Worm (Caenorhabditis elegans) whole organism, late embryonic: ENCODE data around the gene npr-7.

Experiments
- C08G9.2 ChIP-seq: sonication (generic microtip); optimal IDR thresholded peaks from 2 replicates; lab custom pipeline; 2016; ENCODE audit warnings: mild to moderate bottlenecking, missing genetic modification characterization, moderate library complexity, missing compliant biosample characterization
- C38D4.7 ChIP-seq: fragments of 200-800 bp; sonication (Bioruptor generic); optimal IDR thresholded peaks from 2 replicates; lab custom pipeline; 2018; ENCODE audit warnings: mild to moderate bottlenecking, missing genetic modification characterization, moderate library complexity, missing compliant biosample characterization
- F13H6.1 ChIP-seq: sonication (generic microtip); optimal IDR thresholded peaks from 2 replicates; lab custom pipeline; 2016; ENCODE audit warnings: missing genetic modification characterization, missing compliant biosample characterization
- K02D7.2 ChIP-seq: sonication (generic microtip); optimal IDR thresholded peaks from 2 replicates; lab custom pipeline; 2017; ENCODE audit warnings: mild to moderate bottlenecking, missing genetic modification characterization, missing compliant biosample characterization
- T23F11.4 ChIP-seq: fragments of 200-800 bp; sonication (Bioruptor generic); optimal IDR thresholded peaks from 2 replicates; lab custom pipeline; 2018; ENCODE audit warnings: mild to moderate bottlenecking, missing genetic modification characterization, missing compliant biosample characterization
- ahr-1 ChIP-seq: sonication (generic microtip); optimal IDR thresholded peaks from 2 replicates; lab custom pipeline; 2016; ENCODE audit warnings: missing genetic modification characterization, missing compliant biosample characterization
- ama-1 ChIP-seq: fragments of 150-350 bp; optimal IDR thresholded peaks from 2 replicates; lab custom pipeline; 2014
- ceh-14 ChIP-seq: sonication (generic microtip); optimal IDR thresholded peaks from 2 replicates; lab custom pipeline; 2016; ENCODE audit warnings: missing genotype, missing genetic modification characterization, missing compliant biosample characterization
- ceh-18 ChIP-seq: sonication (generic microtip); optimal IDR thresholded peaks from 2 replicates; lab custom pipeline; 2016; ENCODE audit warnings: missing genetic modification characterization, missing compliant biosample characterization
- ceh-19 ChIP-seq: fragments of 200-800 bp; sonication (Bioruptor generic); optimal IDR thresholded peaks from 2 replicates; lab custom pipeline; 2018; ENCODE audit warnings: mild to moderate bottlenecking, missing genetic modification characterization, missing compliant biosample characterization
- ceh-2 ChIP-seq: sonication (generic microtip); optimal IDR thresholded peaks from 2 replicates; lab custom pipeline; 2016; ENCODE audit warnings: missing genotype, missing genetic modification characterization, missing compliant biosample characterization
- ceh-22 ChIP-seq: sonication (generic microtip); optimal IDR thresholded peaks from 2 replicates; lab custom pipeline; 2017; ENCODE audit warnings: missing biosample characterization, missing genetic modification characterization
- ceh-31 ChIP-seq: sonication (generic microtip); optimal IDR thresholded peaks from 2 replicates; lab custom pipeline; 2016; ENCODE audit warnings: missing genetic modification characterization, missing compliant biosample characterization
- ceh-45 ChIP-seq: fragments of 200-800 bp; sonication (Bioruptor generic); IDR thresholded peaks from 2 replicates; pipeline ENCODE4 v1.3.6; 2022; ENCODE audit warnings: missing genetic modification reagents, missing genetic modification characterization, missing compliant biosample characterization
- ceh-6 ChIP-seq: fragments of 200-800 bp; sonication (Bioruptor generic); optimal IDR thresholded peaks from 2 replicates; lab custom pipeline; 2018; ENCODE audit warnings: mild to moderate bottlenecking, missing genetic modification characterization, missing compliant biosample characterization
- ceh-9 ChIP-seq: sonication (generic microtip); optimal IDR thresholded peaks from 2 replicates; lab custom pipeline; 2016; ENCODE audit warnings: mild to moderate bottlenecking, missing genetic modification characterization, inconsistent platforms, missing compliant biosample characterization
- che-1 ChIP-seq: sonication (generic microtip); optimal IDR thresholded peaks from 2 replicates; lab custom pipeline; 2016; ENCODE audit warnings: mild to moderate bottlenecking, missing genetic modification characterization, missing compliant biosample characterization
- dmd-4 ChIP-seq: sonication (generic microtip); optimal IDR thresholded peaks from 2 replicates; lab custom pipeline; 2016; ENCODE audit warnings: borderline replicate concordance, missing genetic modification characterization, missing compliant biosample characterization
- dve-1 ChIP-seq: sonication (generic microtip); optimal IDR thresholded peaks from 2 replicates; lab custom pipeline; 2017; ENCODE audit warnings: antibody characterized with exemption, mild to moderate bottlenecking, missing genetic modification characterization, missing compliant biosample characterization
- elt-4 ChIP-seq: sonication (generic microtip); optimal IDR thresholded peaks from 2 replicates; lab custom pipeline; 2016; ENCODE audit warnings: missing genetic modification characterization, missing compliant biosample characterization
- fkh-10 ChIP-seq: fragments of 150-350 bp; optimal IDR thresholded peaks from 2 replicates; lab custom pipeline; 2014; ENCODE audit warnings: missing biosample characterization, missing genetic modification reagents, missing genetic modification characterization
- gmeb-2 ChIP-seq: sonication (generic microtip); optimal IDR thresholded peaks from 2 replicates; lab custom pipeline; 2016; ENCODE audit warnings: missing genetic modification characterization, inconsistent platforms, missing compliant biosample characterization
- hlh-30 ChIP-seq: sonication (generic microtip); optimal IDR thresholded peaks from 2 replicates; lab custom pipeline; 2017; ENCODE audit warnings: antibody characterized with exemption, missing genetic modification characterization, missing compliant biosample characterization; ENCODE audit not compliant: insufficient read depth
- hlh-6 ChIP-seq: sonication (generic microtip); optimal IDR thresholded peaks from 2 replicates; lab custom pipeline; 2016; ENCODE audit warnings: missing genotype, missing genetic modification characterization, missing compliant biosample characterization
- hlh-8 ChIP-seq: sonication (generic microtip); optimal IDR thresholded peaks from 2 replicates; lab custom pipeline; 2016; ENCODE audit warnings: missing genotype, missing genetic modification characterization, missing compliant biosample characterization
- lin-11 ChIP-seq: fragments of 200-800 bp; sonication (Bioruptor generic); optimal IDR thresholded peaks from 2 replicates; lab custom pipeline; 2018; ENCODE audit warnings: mild to moderate bottlenecking, missing genetic modification characterization, missing compliant biosample characterization
- madf-2 ChIP-seq: sonication (generic microtip); optimal IDR thresholded peaks from 2 replicates; lab custom pipeline; 2017; ENCODE audit warnings: missing genetic modification characterization, missing compliant biosample characterization
- mec-3 ChIP-seq: sonication (generic microtip); optimal IDR thresholded peaks from 2 replicates; lab custom pipeline; 2016; ENCODE audit warnings: borderline replicate concordance, missing genetic modification characterization, missing compliant biosample characterization
- nfya-1 ChIP-seq: sonication (generic microtip); optimal IDR thresholded peaks from 2 replicates; lab custom pipeline; 2017; ENCODE audit warnings: missing genetic modification characterization, mild to moderate bottlenecking, missing compliant biosample characterization, antibody characterized with exemption, moderate library complexity
- nhr-11 ChIP-seq: fragments of 150-350 bp; optimal IDR thresholded peaks from 2 replicates; lab custom pipeline; 2014; ENCODE audit warnings: missing biosample characterization, missing genetic modification characterization
- nhr-232 ChIP-seq: sonication (generic microtip); optimal IDR thresholded peaks from 2 replicates; lab custom pipeline; 2016; ENCODE audit warnings: missing genetic modification characterization, missing compliant biosample characterization
- odd-2 ChIP-seq: sonication (generic microtip); optimal IDR thresholded peaks from 2 replicates; lab custom pipeline; 2017; ENCODE audit warnings: antibody characterized with exemption, mild to moderate bottlenecking, missing genetic modification characterization, missing compliant biosample characterization
- pax-1 ChIP-seq: fragments of 150-350 bp; optimal IDR thresholded peaks from 2 replicates; lab custom pipeline; 2014; ENCODE audit warnings: missing biosample characterization, missing genetic modification characterization
- pha-4 ChIP-seq: fragments of 150-350 bp; optimal IDR thresholded peaks from 2 replicates; lab custom pipeline; 2018; ENCODE audit warnings: missing biosample characterization, missing genetic modification reagents, missing genetic modification characterization
- pqm-1 ChIP-seq: sonication (generic microtip); optimal IDR thresholded peaks from 2 replicates; lab custom pipeline; 2016; ENCODE audit warnings: missing genetic modification characterization, missing compliant biosample characterization
- pros-1 ChIP-seq: fragments of 150-350 bp; optimal IDR thresholded peaks from 2 replicates; lab custom pipeline; 2014; ENCODE audit warnings: missing biosample characterization, missing genetic modification reagents, missing genetic modification characterization
- sdc-2 ChIP-seq: sonication (generic microtip); optimal IDR thresholded peaks from 2 replicates; lab custom pipeline; 2016; ENCODE audit warnings: missing genotype, missing genetic modification characterization, missing compliant biosample characterization
- syd-9 ChIP-seq: sonication (generic microtip); optimal IDR thresholded peaks from 2 replicates; lab custom pipeline; 2016; ENCODE audit warnings: mild to moderate bottlenecking, missing genetic modification characterization, moderate library complexity, missing compliant biosample characterization
- tbx-2 ChIP-seq: sonication (generic microtip); optimal IDR thresholded peaks from 2 replicates; lab custom pipeline; 2016; ENCODE audit warnings: missing genetic modification characterization, missing compliant biosample characterization
- tbx-7 ChIP-seq: sonication (generic microtip); optimal IDR thresholded peaks from 2 replicates; lab custom pipeline; 2016; ENCODE audit warnings: missing genotype, missing genetic modification characterization, missing compliant biosample characterization
- ttx-3 ChIP-seq: sonication (generic microtip); optimal IDR thresholded peaks from 2 replicates; lab custom pipeline; 2016; ENCODE audit warnings: missing genetic modification reagents, missing genetic modification characterization, missing compliant biosample characterization
- unc-3 ChIP-seq, 2 experiments: fragments of 200-800 bp in 1 of 2; sonication (Bioruptor generic) in 1 of 2; sonication (generic microtip) in 1 of 2; conservative IDR thresholded peaks in 1 of 2; optimal IDR thresholded peaks in 1 of 2; 2 replicates each; pipeline versions ENCODE4 v1.3.6 to Lab custom; 2016 to 2022; ENCODE audit warnings: missing compliant biosample characterization in 2 of 2, missing genetic modification characterization in 2 of 2, missing genetic modification reagents in 1 of 2
- unc-42 ChIP-seq: sonication (generic microtip); optimal IDR thresholded peaks from 2 replicates; lab custom pipeline; 2016; ENCODE audit warnings: missing genotype, missing genetic modification characterization, missing compliant biosample characterization
- unc-55 ChIP-seq: sonication (generic microtip); optimal IDR thresholded peaks from 2 replicates; lab custom pipeline; 2017; ENCODE audit warnings: missing biosample characterization, missing genetic modification reagents, missing genetic modification characterization
- unc-86 ChIP-seq: sonication (generic microtip); optimal IDR thresholded peaks from 2 replicates; lab custom pipeline; 2016; ENCODE audit warnings: missing genetic modification characterization, missing compliant biosample characterization
- ztf-16 ChIP-seq: sonication (generic microtip); optimal IDR thresholded peaks from 2 replicates; lab custom pipeline; 2017; ENCODE audit warnings: missing genetic modification characterization, missing compliant biosample characterization

Gene npr-7

ce11 chrX:9300379-9300778 is 18.6 kb downstream of the npr-7 start (continued):
- TF ChIP-seq ceh-2 (no peak), hlh-30 (tag; lab: Kevin White, UChicago) (peak; percentile 26), odd-2 (no peak), syd-9 (tag; lab: Kevin White, UChicago) (no peak), ama-1 (lab: Kevin White, UChicago) (no peak), gmeb-2 (no peak), C38D4.7 (GFP tag; lab: Kevin White, UChicago) (no peak), ttx-3 (tag; lab: Kevin White, UChicago) (no peak), ceh-6 (GFP tag; lab: Kevin White, UChicago) (no peak), hlh-8 (no peak), ceh-14 (tag; lab: Kevin White, UChicago) (no peak), nhr-232 (tag; lab: Kevin White, UChicago) (no peak), unc-42 (tag; lab: Kevin White, UChicago) (no peak), tbx-2 (tag; lab: Kevin White, UChicago) (peak; percentile 17), lin-11 (tag; lab: Kevin White, UChicago) (no peak)

ce11 chrX:9298846-9299245 is 20.1 kb downstream of the npr-7 start, which contains the start of gene B0416.2:
Gene B0416.2 (plus strand): TSS chrX:9299146.
- TF ChIP-seq T23F11.4 (GFP tag; lab: Kevin White, UChicago) = no peak
- TF ChIP-seq tbx-2 (tag; lab: Kevin White, UChicago) = no peak
- no peak for TF ChIP-seq ahr-1 (tag; lab: Kevin White, UChicago)
- no peak for TF ChIP-seq tbx-7 (tag; lab: Kevin White, UChicago)

ce11 chrX:9297834-9298233 is 21.1 kb downstream of the npr-7 start, which contains the start of gene B0416.7:
Gene B0416.7 (minus strand): TSS chrX:9297934.
- TF ChIP-seq ceh-31 (tag; lab: Kevin White, UChicago) (no peak), pros-1 (tag; lab: Kevin White, UChicago) (no peak), pha-4 (tag; lab: Kevin White, UChicago) (no peak), ceh-22 (tag; lab: Kevin White, UChicago) (no peak), ceh-14 (tag; lab: Kevin White, UChicago) (no peak), unc-3 (GFP tag; conservative IDR thresholded peaks at IDR 0.05; lab: Robert Waterston, UW) (no peak), unc-3 (tag; optimal IDR thresholded peaks at IDR 0.05; lab: Kevin White, UChicago) (no peak), fkh-10 (no peak)

ce11 chrX:9296591-9296990 is 22.4 kb downstream of the npr-7 start, which contains the start of gene gly-13:
Gene gly-13 (minus strand): TSS chrX:9296622.
- no peak for TF ChIP-seq unc-3 (GFP tag; conservative IDR thresholded peaks at IDR 0.05; lab: Robert Waterston, UW)
- peak; percentile 42 for TF ChIP-seq unc-3 (tag; optimal IDR thresholded peaks at IDR 0.05; lab: Kevin White, UChicago)
- no peak for TF ChIP-seq ceh-22 (tag; lab: Kevin White, UChicago)
- TF ChIP-seq pax-1 (tag; lab: Kevin White, UChicago) = no peak
- peak; percentile 44 for TF ChIP-seq gmeb-2
- peak; percentile 63 for TF ChIP-seq che-1 (tag; lab: Kevin White, UChicago)
- TF ChIP-seq madf-2 (tag; lab: Kevin White, UChicago) = peak; percentile 43
- peak; percentile 80 for TF ChIP-seq ceh-19 (GFP tag; lab: Kevin White, UChicago)
- no peak for TF ChIP-seq K02D7.2 (tag; lab: Kevin White, UChicago)
- no peak for TF ChIP-seq unc-55
- no peak for TF ChIP-seq elt-4 (tag; lab: Kevin White, UChicago)
- peak; percentile 37 for TF ChIP-seq F13H6.1 (tag; lab: Kevin White, UChicago)
- peak; percentile 2 for TF ChIP-seq dve-1
- no peak for TF ChIP-seq tbx-7 (tag; lab: Kevin White, UChicago)
- TF ChIP-seq mec-3 (tag; lab: Kevin White, UChicago) = no peak
- TF ChIP-seq unc-86 (tag; lab: Kevin White, UChicago) = peak; percentile 60
- no peak for TF ChIP-seq fkh-10
- peak; percentile 26 for TF ChIP-seq dmd-4
- TF ChIP-seq ceh-9 (tag; lab: Kevin White, UChicago) = no peak
- no peak for TF ChIP-seq C08G9.2 (tag; lab: Kevin White, UChicago)
- TF ChIP-seq nhr-11 (tag; lab: Kevin White, UChicago) = no peak
- no peak for TF ChIP-seq ceh-18 (tag; lab: Kevin White, UChicago)
- TF ChIP-seq ttx-3 (tag; lab: Kevin White, UChicago) = peak; percentile 71
- no peak for TF ChIP-seq hlh-6
- TF ChIP-seq ceh-45 (GFP tag; lab: Robert Waterston, UW) = no peak
- peak; percentile 57 for TF ChIP-seq ceh-31 (tag; lab: Kevin White, UChicago)
- no peak for TF ChIP-seq pqm-1 (tag; lab: Kevin White, UChicago)
- no peak for TF ChIP-seq sdc-2 (tag; lab: Kevin White, UChicago)
- TF ChIP-seq nfya-1 (tag; lab: Kevin White, UChicago) = peak; percentile 68
- peak; percentile 43 for TF ChIP-seq ztf-16 (tag; lab: Kevin White, UChicago)
